Worm (Caenorhabditis elegans) whole organism, L4/young adult: ENCODE results near the gene vang-1.

ENCODE experiments used
- dao-5 ChIP-seq: sonication (generic microtip); optimal IDR thresholded peaks from 2 replicates; lab custom pipeline; 2016; ENCODE audit warnings: missing genotype, missing genetic modification characterization, moderate library complexity, missing compliant biosample characterization
- him-1 ChIP-seq: sonication (generic microtip); optimal IDR thresholded peaks from 2 replicates; lab custom pipeline; 2016; ENCODE audit warnings: missing genotype, missing genetic modification reagents, missing genetic modification characterization, missing compliant biosample characterization

ce11 chrX:2853963-2854362, 31.7 kb upstream of the vang-1 start:
- TF ChIP-seq him-1 (tag; lab: Kevin White, UChicago) (no peak), dao-5 (no peak)
